Fruit fly (Drosophila melanogaster) whole organism: ENCODE measurements around the gene CG13082.

Experiments used
- CG8478 ChIP-seq: fragments of >200 bp; optimal IDR thresholded peaks from 2 replicates; lab custom pipeline; 2018; ENCODE audit warnings: inconsistent platforms
- Dll ChIP-seq: fragments of >200 bp; optimal IDR thresholded peaks from 2 replicates; lab custom pipeline; 2017
- EcR ChIP-seq, 2 experiments: fragments of >200 bp; optimal IDR thresholded peaks; 2 replicates each; lab custom pipeline; 2017; ENCODE audit warnings: missing biosample characterization in 2 of 2, missing genetic modification characterization in 2 of 2, missing genetic modification reagents in 2 of 2
- pan ChIP-seq: fragments of >200 bp; optimal IDR thresholded peaks from 2 replicates; lab custom pipeline; 2017
- psq ChIP-seq: fragments of >200 bp; optimal IDR thresholded peaks from 2 replicates; lab custom pipeline; 2017
- usp ChIP-seq: fragments of >200 bp; optimal IDR thresholded peaks from 2 replicates; lab custom pipeline; 2017; ENCODE audit warnings: missing biosample characterization, missing genetic modification characterization, mixed read lengths

The CG13082 gene

DNA sequence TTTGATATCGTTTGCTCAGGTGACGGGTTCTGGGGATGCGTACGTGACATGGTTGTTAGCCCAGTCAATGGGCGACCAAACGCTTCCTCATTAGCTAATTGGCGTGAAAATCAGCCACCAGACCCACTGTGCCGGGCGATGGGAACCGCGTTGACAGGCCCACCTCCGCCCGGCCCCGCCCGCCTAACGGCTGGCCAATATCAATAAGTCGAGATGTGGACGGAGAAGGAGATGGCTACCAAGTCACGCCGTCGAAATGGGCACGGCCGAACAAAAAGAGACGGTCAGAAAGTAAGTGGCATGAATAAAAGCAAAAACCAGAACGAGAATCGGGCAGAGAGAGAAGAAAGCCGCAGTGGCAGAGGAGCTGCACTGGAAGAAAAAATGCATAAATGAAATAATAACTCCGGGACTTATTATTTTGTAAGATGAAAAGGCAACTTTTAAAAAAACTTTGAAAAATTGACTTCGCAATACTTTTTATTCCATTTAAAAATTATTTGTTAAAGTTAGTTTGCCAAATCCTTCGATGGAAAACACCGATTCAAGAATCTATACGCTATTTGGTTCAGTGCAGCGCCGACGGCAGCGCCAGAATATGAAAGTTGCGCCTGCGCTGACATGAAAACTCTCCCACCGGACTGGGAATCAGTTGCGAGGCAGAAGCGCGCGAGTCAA lies at the start of gene CG13082:
TSS of gene CG13082 (plus strand) at position 647 of the 678 bp plus-strand sequence.
- no peak for TF ChIP-seq EcR (GFP tag; optimal IDR thresholded peaks at IDR 0.05; lab: Kevin White, UChicago)
- TF ChIP-seq usp (GFP tag; lab: Kevin White, UChicago) = no peak
- no peak for TF ChIP-seq psq
- no peak for TF ChIP-seq CG8478 (lab: Kevin White, UChicago)
- no peak for TF ChIP-seq pan (lab: Kevin White, UChicago)
- TF ChIP-seq Dll = no peak

dm6 chr2L:19489997-19490461 lies 48.2 kb upstream of the CG13082 start, which contains the start of the genes CG10194 and CG18094:
Gene CG10194 (minus strand): TSS chr2L:19490104.
Gene CG18094 (plus strand): TSS chr2L:19490262.
- TF ChIP-seq CG8478 (lab: Kevin White, UChicago) (no peak), usp (GFP tag; lab: Kevin White, UChicago) (no peak), psq (no peak), EcR (GFP tag; optimal IDR thresholded peaks at IDR 0.05; lab: Kevin White, UChicago) (no peak), pan (lab: Kevin White, UChicago) (peak; percentile 94), Dll (no peak)

DNA sequence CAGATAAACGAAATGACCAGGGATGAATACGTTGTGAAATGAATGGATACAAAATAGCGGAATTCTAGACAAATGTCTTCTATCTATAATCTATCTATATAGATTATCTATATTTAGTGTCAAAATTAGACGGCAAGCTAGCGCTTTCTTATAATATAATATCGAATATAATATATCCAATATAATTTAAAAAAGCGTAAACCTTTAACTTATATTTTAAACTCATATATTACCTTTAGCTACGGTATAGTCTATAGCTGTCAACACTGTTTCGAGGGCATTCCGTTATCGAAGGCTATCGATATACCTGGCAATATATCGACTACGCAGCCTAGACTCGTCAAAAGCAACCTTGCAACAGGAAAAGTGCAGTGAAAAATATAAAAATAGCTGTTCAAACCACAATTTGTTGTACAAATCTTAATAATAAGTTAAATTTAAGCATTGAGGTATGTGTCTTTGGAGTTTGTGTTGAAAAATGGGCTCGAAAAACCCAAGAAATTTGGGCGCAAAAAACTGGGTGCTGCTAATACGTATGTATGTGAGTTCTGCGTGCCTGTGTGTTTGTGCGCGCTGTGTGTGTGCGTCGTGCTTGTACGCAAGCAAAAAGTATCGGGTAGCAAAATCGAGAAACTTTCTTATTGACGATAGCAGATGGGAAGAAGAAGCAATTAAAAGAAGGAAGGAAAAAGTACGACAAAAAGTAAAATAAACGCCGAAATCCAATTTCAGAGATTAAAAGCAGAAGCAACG lies 45.1 kb upstream of the CG13082 start, which contains the start of the genes swm and Ctu2:
TSS of gene swm (plus strand) at position 318 of the 753 bp plus-strand sequence.
TSS of gene Ctu2 (minus strand) at position 320 of the 753 bp plus-strand sequence.
- TF ChIP-seq pan (lab: Kevin White, UChicago) = no peak
- no peak for TF ChIP-seq psq
- TF ChIP-seq EcR (GFP tag; optimal IDR thresholded peaks at IDR 0.05; lab: Kevin White, UChicago) = no peak
- TF ChIP-seq Dll = no peak
- TF ChIP-seq CG8478 (lab: Kevin White, UChicago) = no peak
- no peak for TF ChIP-seq usp (GFP tag; lab: Kevin White, UChicago)

DNA sequence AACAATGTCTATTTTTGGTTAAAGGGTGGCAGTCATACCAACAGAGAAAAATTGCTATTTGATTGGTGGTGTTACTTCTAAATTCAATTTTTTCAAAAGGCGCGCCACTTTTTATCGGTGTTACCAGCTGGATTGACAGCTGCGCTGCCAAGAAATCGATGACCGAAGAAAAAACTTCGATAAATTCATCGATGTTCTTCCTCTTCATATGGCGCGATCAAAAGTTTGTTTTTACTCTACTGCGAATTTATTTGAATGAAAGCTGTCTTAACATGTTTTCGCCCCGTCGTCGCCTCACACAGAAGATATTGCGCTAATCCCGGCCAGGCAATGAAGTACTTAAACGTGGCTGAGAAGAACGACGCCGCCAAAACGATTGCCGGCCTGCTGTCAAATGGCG lies 40.2 kb upstream of the CG13082 start, which contains the start of gene Top3alpha:
TSS of gene Top3alpha (plus strand) at position 186 of the 400 bp plus-strand sequence.
- TF ChIP-seq pan (lab: Kevin White, UChicago) = no peak
- no peak for TF ChIP-seq Dll
- no peak for TF ChIP-seq psq
- TF ChIP-seq CG8478 (lab: Kevin White, UChicago) = no peak
- no peak for TF ChIP-seq usp (GFP tag; lab: Kevin White, UChicago)
- TF ChIP-seq EcR (GFP tag; optimal IDR thresholded peaks at IDR 0.05; lab: Kevin White, UChicago) = no peak

dm6 chr2L:19506323-19506722 lies 31.9 kb upstream of the CG13082 start:
- TF ChIP-seq psq (no peak), Dll (no peak), EcR (GFP tag; optimal IDR thresholded peaks at IDR 0.05; lab: Kevin White, UChicago) (no peak), pan (lab: Kevin White, UChicago) (no peak), CG8478 (lab: Kevin White, UChicago) (no peak), usp (GFP tag; lab: Kevin White, UChicago) (no peak)

dm6 chr2L:19508361-19508918 lies 29.8 kb upstream of the CG13082 start, which contains the start of gene cyst:
Gene cyst (minus strand): TSS chr2L:19508764.
- TF ChIP-seq psq = no peak

DNA sequence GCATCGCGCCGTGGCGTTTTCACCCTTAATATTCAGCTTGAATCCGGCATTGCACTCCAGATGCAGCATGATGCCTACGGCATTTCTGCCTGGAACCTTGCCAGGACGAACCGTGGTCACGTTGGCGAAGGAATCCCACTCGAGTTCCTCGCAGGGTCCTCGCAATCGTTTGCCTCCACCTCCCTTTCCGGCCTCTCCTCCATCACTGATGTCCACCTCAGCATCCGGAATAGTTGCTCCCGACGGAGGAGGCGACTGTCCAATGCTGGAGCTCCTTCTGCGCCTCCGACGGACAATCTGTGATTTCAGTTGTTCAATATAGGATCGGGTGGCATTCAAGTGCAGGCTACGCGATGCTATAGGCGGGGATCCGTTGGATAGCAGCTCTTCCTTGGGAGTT lies 26.0 kb upstream of the CG13082 start:
- TF ChIP-seq pan (lab: Kevin White, UChicago) = no peak
- no peak for TF ChIP-seq CG8478 (lab: Kevin White, UChicago)
- no peak for TF ChIP-seq psq
- no peak for TF ChIP-seq Dll
- no peak for TF ChIP-seq usp (GFP tag; lab: Kevin White, UChicago)
- TF ChIP-seq EcR (GFP tag; optimal IDR thresholded peaks at IDR 0.05; lab: Kevin White, UChicago) = no peak

DNA sequence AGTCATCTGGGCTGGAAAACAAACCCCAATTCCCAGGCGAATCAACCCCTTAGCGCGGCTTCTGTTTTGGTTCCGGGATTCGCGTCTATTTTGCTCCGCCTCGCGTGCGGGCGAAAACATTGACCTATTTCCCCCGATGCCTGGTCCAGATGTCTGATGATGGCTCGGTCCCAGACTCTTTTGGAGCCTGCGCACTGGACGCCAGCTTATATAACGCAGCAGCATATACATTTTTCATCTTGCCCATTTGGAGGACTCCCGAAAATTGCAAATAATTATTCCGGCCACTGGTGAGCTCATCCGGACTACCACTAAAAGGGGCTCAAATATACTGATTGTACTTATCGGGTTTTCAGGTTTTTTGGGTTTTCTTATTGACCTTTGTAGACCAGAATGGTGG lies 22.2 kb upstream of the CG13082 start:
- TF ChIP-seq Dll (no peak), psq (no peak), pan (lab: Kevin White, UChicago) (no peak), CG8478 (lab: Kevin White, UChicago) (no peak), EcR (GFP tag; optimal IDR thresholded peaks at IDR 0.05; lab: Kevin White, UChicago) (no peak), usp (GFP tag; lab: Kevin White, UChicago) (no peak)

DNA sequence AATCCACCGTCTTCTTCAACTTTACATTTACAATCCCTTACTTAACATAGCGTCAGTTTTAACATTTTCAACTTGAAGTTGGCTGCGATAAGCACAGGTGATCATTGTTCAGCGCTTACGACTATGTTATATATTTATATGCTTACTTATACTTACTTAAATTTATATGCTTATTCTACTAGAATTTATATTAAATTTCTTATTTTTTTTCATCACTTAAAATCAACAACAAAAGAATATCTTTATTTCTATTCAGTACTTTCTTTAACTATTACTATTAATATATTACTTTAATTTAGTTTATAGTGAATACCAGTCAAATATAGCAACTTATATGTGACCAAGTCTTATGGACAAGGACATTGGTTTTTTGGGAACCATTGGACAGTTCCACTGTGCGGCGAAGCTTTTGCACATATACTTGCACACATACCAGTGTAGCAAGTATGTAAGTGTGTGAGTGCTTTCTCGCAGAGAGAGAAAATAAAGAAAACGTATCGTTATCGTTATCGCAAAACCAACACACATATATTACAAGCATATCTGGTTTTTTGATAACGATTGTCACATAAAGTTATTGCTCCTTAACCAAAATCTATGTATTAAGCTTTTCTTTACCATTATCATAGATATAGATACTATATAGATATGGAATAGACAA lies 20.9 kb upstream of the CG13082 start, which contains the start of gene Hasp:
TSS of gene Hasp (minus strand) at position 51 of the 661 bp plus-strand sequence.
- TF ChIP-seq pan (lab: Kevin White, UChicago) = no peak

DNA sequence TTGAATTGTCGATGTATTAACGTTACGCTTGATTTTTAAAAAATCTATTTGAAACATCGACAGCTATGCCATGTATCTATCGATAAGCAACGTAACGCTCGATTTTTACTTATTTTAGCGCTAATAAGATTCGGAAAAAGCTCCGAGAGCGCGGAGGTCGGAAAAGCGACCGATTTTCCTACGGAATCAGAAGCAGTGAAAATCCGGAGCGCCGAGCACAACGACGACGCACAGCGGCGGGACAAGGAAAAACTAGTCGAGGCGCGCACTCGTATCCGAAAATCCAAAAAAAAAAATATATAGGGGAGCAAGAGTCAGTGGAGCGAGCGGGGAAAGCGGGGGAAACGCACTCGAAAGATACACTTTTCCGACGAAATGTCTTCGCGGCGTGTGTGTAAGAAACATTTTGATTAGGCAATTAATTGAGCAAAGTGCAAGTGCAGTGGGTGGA lies 19.6 kb upstream of the CG13082 start, which contains the start of gene CG10132:
TSS of gene CG10132 (plus strand) at position 189 of the 451 bp plus-strand sequence.
- no peak for TF ChIP-seq psq
- TF ChIP-seq Dll = no peak
- TF ChIP-seq usp (GFP tag; lab: Kevin White, UChicago) = no peak
- no peak for TF ChIP-seq pan (lab: Kevin White, UChicago)
- TF ChIP-seq EcR (GFP tag; optimal IDR thresholded peaks at IDR 0.05; lab: Kevin White, UChicago) = no peak
- TF ChIP-seq CG8478 (lab: Kevin White, UChicago) = no peak

DNA sequence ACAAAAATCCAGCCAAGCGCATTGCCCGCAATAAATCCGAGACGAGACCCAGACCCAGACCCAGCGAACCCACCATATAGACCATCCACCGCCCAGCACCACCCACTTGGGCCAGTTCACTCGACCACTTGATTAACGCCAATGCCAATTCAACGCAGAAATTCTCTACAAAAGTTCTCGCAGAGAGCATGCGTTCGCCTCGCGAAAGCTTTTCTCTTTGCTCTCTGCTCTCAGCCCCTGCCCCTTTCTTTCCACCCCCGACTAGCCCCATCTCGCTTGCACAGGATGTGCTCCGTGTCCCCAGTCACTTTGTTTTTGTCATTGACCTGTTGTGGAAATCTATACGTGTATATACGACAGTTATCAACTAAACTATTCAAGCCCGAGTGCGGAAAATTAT lies 18.6 kb upstream of the CG13082 start:
- no peak for TF ChIP-seq psq
- TF ChIP-seq Dll = peak; percentile 31
